Fruit fly (Drosophila melanogaster): Measurements from ENCODE around the gene CG42233.
A peak's percentile ranks its signal among the peaks of the same experiment; 100 is the strongest.

CG42233 gene

DNA sequence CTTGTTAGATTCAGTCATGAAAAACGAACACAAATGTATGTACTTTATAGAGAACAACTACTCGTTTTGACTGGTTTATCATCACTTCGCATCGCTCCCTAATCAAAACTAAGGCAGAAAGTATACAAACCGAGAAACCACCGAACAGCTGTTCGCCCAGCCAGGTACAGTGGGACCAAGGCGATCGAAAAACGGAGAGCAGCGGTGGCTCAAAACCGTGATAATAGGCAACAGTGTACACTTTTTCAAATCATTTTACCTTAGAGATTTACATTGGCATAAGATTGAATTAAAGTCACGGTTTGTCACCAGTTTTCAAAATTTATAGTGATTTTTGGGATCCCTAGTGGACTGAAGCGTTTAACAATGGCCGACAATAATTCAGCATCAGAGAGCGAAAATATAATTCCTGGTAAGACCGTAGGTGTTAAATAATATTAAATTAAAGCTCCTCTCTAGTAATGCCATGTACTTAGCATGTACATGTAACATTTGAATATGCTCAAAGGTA, at the start of gene CG42233, which contains the start of gene CG1971:
Gene CG42233 (minus strand): TSS at position 51 of the 511 bp plus-strand sequence.
Gene CG1971 (plus strand): TSS at position 241 of the 511 bp plus-strand sequence.
- TF ChIP-seq CTCF (optimal IDR thresholded peaks at IDR 0.05) (no peak), CG8478 (optimal IDR thresholded peaks at IDR 0.05) (no peak)

dm6 chr3R:31852185-31852584, 47.1 kb upstream of the CG42233 start:
- TF ChIP-seq CTCF (optimal IDR thresholded peaks at IDR 0.05), result no peak
- TF ChIP-seq CG8478 (optimal IDR thresholded peaks at IDR 0.05), result no peak

DNA sequence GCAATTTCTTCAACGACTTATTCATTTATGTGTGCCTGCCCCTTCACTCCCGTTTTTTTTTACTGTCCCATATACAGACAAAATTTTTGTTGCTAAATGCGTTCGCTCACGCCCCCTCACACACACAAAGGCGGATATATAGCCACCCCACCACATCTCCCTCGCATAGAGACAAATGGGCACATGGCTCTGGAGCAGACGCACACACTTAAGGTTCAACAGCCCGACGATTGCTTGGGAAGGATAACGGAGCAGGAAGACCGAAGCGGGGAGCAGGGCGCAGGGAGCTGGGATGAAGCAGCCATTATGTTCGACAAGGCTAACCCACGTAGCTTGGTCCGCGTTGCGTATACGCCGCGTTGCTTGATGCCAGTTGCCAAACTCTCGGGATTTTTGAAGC, 21.3 kb upstream of the CG42233 start:
- TF ChIP-seq CG8478 (optimal IDR thresholded peaks at IDR 0.05) (no peak), CTCF (optimal IDR thresholded peaks at IDR 0.05) (no peak)

- TF ChIP-seq CTCF (optimal IDR thresholded peaks at IDR 0.05) (no peak), CG8478 (optimal IDR thresholded peaks at IDR 0.05) (no peak)
Observed at dm6 chr3R:31825571-31826068, 20.5 kb upstream of the CG42233 start.

dm6 chr3R:31824200-31824599, 19.1 kb upstream of the CG42233 start:
- no peak for TF ChIP-seq CG8478 (optimal IDR thresholded peaks at IDR 0.05)
- no peak for TF ChIP-seq CTCF (optimal IDR thresholded peaks at IDR 0.05)

dm6 chr3R:31822462-31822861, 17.4 kb upstream of the CG42233 start:
- TF ChIP-seq CG8478 (optimal IDR thresholded peaks at IDR 0.05) (no peak), CTCF (optimal IDR thresholded peaks at IDR 0.05) (no peak)

dm6 chr3R:31812976-31813298, 7.9 kb upstream of the CG42233 start:
- TF ChIP-seq CTCF (optimal IDR thresholded peaks at IDR 0.05), result no peak
- no peak for TF ChIP-seq CG8478 (optimal IDR thresholded peaks at IDR 0.05)

DNA sequence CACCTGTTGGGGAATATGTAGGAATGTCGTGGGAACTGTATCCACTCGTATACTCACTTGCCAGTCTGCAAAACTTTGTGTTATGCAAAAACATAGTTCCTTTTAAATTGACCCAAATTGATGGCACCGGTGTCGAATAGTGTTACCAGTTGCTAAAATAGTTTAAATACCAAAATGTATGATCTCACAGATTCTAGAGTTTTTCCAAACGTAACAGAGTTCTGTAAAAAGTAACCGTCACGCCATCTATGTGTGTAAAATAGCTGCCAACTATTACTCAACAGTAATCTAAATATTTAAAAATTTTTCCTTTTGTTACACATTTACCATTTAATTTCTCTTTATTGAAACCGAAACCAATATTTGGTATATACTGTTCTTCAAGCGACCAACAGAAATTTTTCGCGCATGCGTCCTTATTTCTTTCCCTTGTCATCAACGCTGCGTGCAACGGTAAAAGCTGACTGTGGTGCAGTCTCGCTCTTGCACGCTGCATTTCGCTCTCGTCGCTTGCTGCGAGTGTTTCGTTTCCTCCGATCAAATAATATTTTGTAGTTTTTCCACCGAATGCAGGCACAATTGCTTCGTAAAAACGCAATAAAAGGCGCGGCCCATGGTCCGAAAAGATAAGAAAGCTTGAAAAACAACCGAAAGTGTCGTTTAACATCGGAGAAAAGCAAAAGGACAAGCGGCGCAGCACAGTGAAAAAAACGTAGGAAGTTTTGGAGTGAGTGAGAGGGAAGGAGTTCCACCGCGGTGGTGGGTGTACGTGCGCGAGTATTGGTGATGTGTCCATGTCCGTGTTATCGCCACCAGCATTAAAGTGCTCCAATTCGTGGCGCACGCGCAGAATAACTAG, 7.3 kb upstream of the CG42233 start, which contains the start of the genes FeCH and RhoGAP100F:
Gene FeCH (minus strand): TSS at position 180 of the 859 bp plus-strand sequence.
Gene RhoGAP100F (plus strand): TSS at position 493 of the 859 bp plus-strand sequence.
- TF ChIP-seq CTCF (optimal IDR thresholded peaks at IDR 0.05), result peak; percentile 73 to 88
- TF ChIP-seq CG8478 (optimal IDR thresholded peaks at IDR 0.05), result no peak

DNA sequence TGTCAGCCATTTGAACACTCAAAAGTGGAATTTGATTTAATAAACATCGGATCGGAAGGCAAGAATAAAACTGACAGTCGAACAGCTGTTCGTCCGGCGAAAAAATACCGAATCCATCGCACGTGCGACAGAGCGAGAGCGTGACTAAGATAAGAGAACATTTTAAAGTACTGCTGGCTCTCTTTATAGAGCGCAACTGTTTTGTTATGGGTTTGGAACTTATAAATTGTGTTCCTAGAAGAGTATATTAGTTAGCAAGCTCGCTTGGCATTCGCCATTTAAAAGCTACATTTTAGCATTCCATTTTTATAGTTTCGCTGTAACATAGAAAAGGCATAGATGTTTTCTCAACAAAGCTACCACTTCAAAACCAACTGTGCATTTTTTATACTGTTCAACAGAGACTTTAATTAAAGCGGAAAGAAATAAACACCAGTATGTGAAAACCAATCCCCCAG, 5.0 kb upstream of the CG42233 start, which contains the start of gene Rift:
Gene Rift (minus strand): TSS at position 114 of the 458 bp plus-strand sequence.
- no peak for TF ChIP-seq CG8478 (optimal IDR thresholded peaks at IDR 0.05)
- TF ChIP-seq CTCF (optimal IDR thresholded peaks at IDR 0.05), result no peak

dm6 chr3R:31809622-31810021, 4.5 kb upstream of the CG42233 start:
- TF ChIP-seq CG8478 (optimal IDR thresholded peaks at IDR 0.05) (no peak), CTCF (optimal IDR thresholded peaks at IDR 0.05) (no peak)

- TF ChIP-seq CG8478 (optimal IDR thresholded peaks at IDR 0.05), result no peak
- TF ChIP-seq CTCF (optimal IDR thresholded peaks at IDR 0.05), result no peak
Observed at dm6 chr3R:31808571-31808970, 3.5 kb upstream of the CG42233 start.

DNA sequence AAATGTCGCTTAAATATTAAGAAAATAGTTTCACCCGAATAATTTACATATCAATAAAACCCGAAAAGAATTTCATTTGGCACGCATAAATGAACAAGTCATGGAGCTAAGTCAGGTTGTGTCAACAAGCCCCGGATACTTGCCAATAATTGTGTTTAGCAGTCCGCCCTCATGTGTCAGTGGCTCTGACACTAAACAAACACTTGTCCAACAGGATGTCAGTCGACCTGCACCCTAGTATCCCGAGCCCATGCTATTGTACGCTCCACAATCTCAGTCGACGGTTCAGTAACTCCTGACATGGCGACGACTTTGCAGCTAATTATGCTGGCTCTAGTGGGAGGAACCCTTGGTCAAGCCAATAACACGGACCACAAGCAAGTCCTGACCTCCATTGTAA, 4.4 kb downstream of the CG42233 start, which contains the start of gene Ir100a:
Gene Ir100a (plus strand): TSS at position 301 of the 400 bp plus-strand sequence.
- TF ChIP-seq CTCF (optimal IDR thresholded peaks at IDR 0.05) (no peak), CG8478 (optimal IDR thresholded peaks at IDR 0.05) (no peak)

DNA sequence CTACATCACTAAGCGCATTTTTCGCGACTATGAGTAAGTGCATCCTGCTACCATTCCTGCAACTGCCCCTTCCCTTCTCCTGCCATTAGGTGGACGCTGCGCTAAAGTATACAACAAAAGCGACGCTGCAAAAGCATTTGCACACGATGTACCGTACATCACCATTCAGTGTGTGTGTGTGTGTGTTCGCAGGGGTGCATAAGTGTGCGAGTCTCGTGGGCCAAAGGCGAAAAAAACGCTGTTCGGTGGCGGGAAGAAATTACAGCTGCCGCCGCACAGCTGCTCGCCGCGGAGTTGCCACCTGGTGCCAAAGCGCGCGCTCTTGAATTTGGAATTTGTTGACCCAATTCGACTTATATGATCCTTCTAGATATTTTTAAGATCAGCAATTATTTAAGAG, 10.6 kb downstream of the CG42233 start:
- TF ChIP-seq CTCF (optimal IDR thresholded peaks at IDR 0.05), result peak in 1 of 2 experiments; percentile 38
- no peak for TF ChIP-seq CG8478 (optimal IDR thresholded peaks at IDR 0.05)

DNA sequence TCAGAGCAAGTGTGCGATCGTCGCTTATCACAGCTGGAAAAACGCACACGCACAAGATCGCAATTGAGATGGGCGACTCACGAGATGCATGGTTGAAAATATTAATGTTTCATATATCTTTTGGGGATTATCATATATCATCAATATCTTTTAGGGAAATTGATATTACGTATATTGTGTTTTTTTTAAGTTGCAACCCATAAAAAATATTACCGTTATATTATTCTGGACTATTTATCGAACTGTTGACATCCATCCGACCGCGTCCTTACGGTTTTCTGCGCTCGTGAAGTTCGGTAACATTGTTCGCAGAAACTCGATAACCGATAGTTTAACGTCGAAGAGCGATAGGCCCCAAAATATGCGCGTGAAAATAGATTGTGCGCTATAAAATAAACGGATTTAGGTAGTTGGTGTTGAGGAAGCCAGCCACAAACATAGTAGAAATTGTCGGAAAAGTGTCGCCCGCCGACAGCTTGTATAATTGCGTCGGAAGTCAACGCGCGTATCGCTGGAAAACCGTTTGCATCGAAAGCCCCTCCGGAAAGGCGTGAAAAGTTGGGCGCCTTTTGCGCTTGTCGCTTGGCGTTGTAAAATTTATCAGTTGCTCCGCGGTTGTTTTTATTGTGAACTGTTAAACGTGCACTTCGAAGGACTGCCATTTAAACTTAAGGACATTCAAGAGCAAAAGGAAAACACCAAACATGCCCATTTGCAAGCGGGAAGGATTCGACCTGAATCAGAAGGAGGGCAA, 11.2 kb downstream of the CG42233 start, which contains the start of the genes Mccc1 and Acf:
Gene Mccc1 (minus strand): TSS at position 244 of the 754 bp plus-strand sequence.
Gene Acf (plus strand): TSS at position 318 of the 754 bp plus-strand sequence.
- no peak for TF ChIP-seq CTCF (optimal IDR thresholded peaks at IDR 0.05)
- no peak for TF ChIP-seq CG8478 (optimal IDR thresholded peaks at IDR 0.05)

Data from S2 (cell line).